Fruit fly (Drosophila melanogaster) whole organism, embryonic: ENCODE results near the gene Rab30.

Experiments used
- Adf1 ChIP-seq: fragments of 200-800 bp; sonication (Bioruptor generic); IDR thresholded peaks from 2 replicates; pipeline ENCODE4 v1.3.6; 2022; ENCODE audit warnings: missing biosample characterization, missing genetic modification characterization
- Awh ChIP-seq: fragments of 200-800 bp; sonication (Bioruptor generic); IDR thresholded peaks from 2 replicates; pipeline ENCODE4, ENCODE4 v1.3.6; 2022; ENCODE audit warnings: missing biosample characterization, missing genetic modification characterization
- B-H2 ChIP-seq: fragments of 200-800 bp; sonication (Bioruptor generic); optimal IDR thresholded peaks from 2 replicates; lab custom pipeline; 2018; ENCODE audit warnings: missing biosample characterization, mild to moderate bottlenecking, missing genetic modification characterization
- C15 ChIP-seq: fragments of 200-800 bp; sonication (Bioruptor generic); IDR thresholded peaks from 3 replicates; pipeline ENCODE4 v1.3.6; 2022; ENCODE audit warnings: missing biosample characterization, missing genetic modification characterization
- CG10431 ChIP-seq: fragments of 200-800 bp; sonication (Bioruptor generic); optimal IDR thresholded peaks from 3 replicates; lab custom pipeline; 2018; ENCODE audit warnings: missing biosample characterization, mild to moderate bottlenecking, missing genetic modification characterization
- CG10543 ChIP-seq: fragments of 200-800 bp; sonication (Bioruptor generic); optimal IDR thresholded peaks from 3 replicates; lab custom pipeline; 2017; ENCODE audit warnings: missing biosample characterization, mild to moderate bottlenecking, missing genetic modification characterization, moderate library complexity
- CG11398 ChIP-seq: fragments of 200-800 bp; sonication (Bioruptor generic); optimal IDR thresholded peaks from 2 replicates; lab custom pipeline; 2016; ENCODE audit warnings: missing biosample characterization, missing genetic modification characterization
- CG12219 ChIP-seq: fragments of 200-800 bp; sonication (Bioruptor generic); optimal IDR thresholded peaks from 3 replicates; lab custom pipeline; 2018; ENCODE audit warnings: missing biosample characterization, mild to moderate bottlenecking, missing genetic modification characterization
- CG12299 ChIP-seq: fragments of 200-800 bp; sonication (Bioruptor generic); optimal IDR thresholded peaks from 2 replicates; lab custom pipeline; 2018; ENCODE audit warnings: missing biosample characterization, mild to moderate bottlenecking, missing genetic modification characterization
- CG14014 ChIP-seq: fragments of 200-800 bp; sonication (Bioruptor generic); IDR thresholded peaks from 2 replicates; pipeline ENCODE4 v1.3.6; 2022; ENCODE audit warnings: missing biosample characterization, missing genetic modification characterization
- CG15696 ChIP-seq: fragments of 200-800 bp; sonication (Bioruptor generic); optimal IDR thresholded peaks from 2 replicates; lab custom pipeline; 2019; ENCODE audit warnings: missing biosample characterization, mild to moderate bottlenecking, missing genetic modification characterization, moderate library complexity
- CG16815 ChIP-seq: fragments of 200-800 bp; sonication (Bioruptor generic); optimal IDR thresholded peaks from 3 replicates; lab custom pipeline; 2017; ENCODE audit warnings: missing biosample characterization, mild to moderate bottlenecking, missing genetic modification characterization
- CG1832 ChIP-seq: fragments of 200-800 bp; sonication (Bioruptor generic); optimal IDR thresholded peaks from 2 replicates; lab custom pipeline; 2017; ENCODE audit warnings: missing biosample characterization, mild to moderate bottlenecking, missing genetic modification characterization, inconsistent platforms
- CG18476 ChIP-seq: fragments of 200-800 bp; sonication (Bioruptor generic); optimal IDR thresholded peaks from 2 replicates; lab custom pipeline; 2016; ENCODE audit warnings: missing biosample characterization, mild to moderate bottlenecking, missing genetic modification characterization
- CG18619 ChIP-seq: fragments of 200-800 bp; sonication (Bioruptor generic); optimal IDR thresholded peaks from 3 replicates; lab custom pipeline; 2017; ENCODE audit warnings: missing biosample characterization, mild to moderate bottlenecking, missing genetic modification characterization
- CG2199 ChIP-seq: fragments of 200-800 bp; sonication (Bioruptor generic); IDR thresholded peaks from 3 replicates; pipeline ENCODE4 v1.3.6; 2022; ENCODE audit warnings: missing biosample characterization, missing genetic modification characterization
- CG2678 ChIP-seq: fragments of 200-800 bp; sonication (Bioruptor generic); optimal IDR thresholded peaks from 3 replicates; lab custom pipeline; 2019; ENCODE audit warnings: missing biosample characterization, mild to moderate bottlenecking, missing genetic modification characterization, moderate library complexity
- CG31224 ChIP-seq: fragments of 200-800 bp; sonication (Bioruptor generic); IDR thresholded peaks from 2 replicates; pipeline ENCODE4 v1.3.6; 2022; ENCODE audit warnings: missing biosample characterization, missing genetic modification characterization
- CG3847 ChIP-seq: fragments of 200-800 bp; sonication (Bioruptor generic); IDR thresholded peaks from 2 replicates; pipeline ENCODE4 v1.3.6; 2022; ENCODE audit warnings: missing biosample characterization, missing genetic modification characterization
- CG4360 ChIP-seq: fragments of 200-800 bp; sonication (Bioruptor generic); IDR thresholded peaks from 2 replicates; pipeline ENCODE4 v1.3.6; 2022; ENCODE audit warnings: missing biosample characterization, missing genetic modification characterization
- CG4730 ChIP-seq: fragments of 200-800 bp; sonication (Bioruptor generic); IDR thresholded peaks from 2 replicates; pipeline ENCODE4 v1.3.6; 2022; ENCODE audit warnings: missing biosample characterization, missing genetic modification characterization
- CG6765 ChIP-seq: fragments of 200-800 bp; sonication (Bioruptor generic); optimal IDR thresholded peaks from 3 replicates; lab custom pipeline; 2017; ENCODE audit warnings: missing biosample characterization, mild to moderate bottlenecking, missing genetic modification characterization
- CG6854 ChIP-seq: fragments of 200-800 bp; sonication (Bioruptor generic); optimal IDR thresholded peaks from 3 replicates; lab custom pipeline; 2017; ENCODE audit warnings: missing biosample characterization, mild to moderate bottlenecking, missing genetic modification characterization
- CG7839 ChIP-seq: fragments of 200-800 bp; sonication (Bioruptor generic); optimal IDR thresholded peaks from 3 replicates; lab custom pipeline; 2018; ENCODE audit warnings: missing biosample characterization, mild to moderate bottlenecking, missing genetic modification characterization, moderate library complexity
- CG7928 ChIP-seq: fragments of 200-800 bp; sonication (Bioruptor generic); optimal IDR thresholded peaks from 2 replicates; lab custom pipeline; 2017; ENCODE audit warnings: missing biosample characterization, mild to moderate bottlenecking, missing genetic modification characterization
- CG8281 ChIP-seq: fragments of 200-800 bp; sonication (Bioruptor generic); optimal IDR thresholded peaks from 2 replicates; lab custom pipeline; 2018; ENCODE audit warnings: missing biosample characterization, mild to moderate bottlenecking, missing genetic modification characterization, moderate library complexity
- CHES-1-like ChIP-seq: fragments of 200-800 bp; sonication (Bioruptor generic); optimal IDR thresholded peaks from 2 replicates; lab custom pipeline; 2016; ENCODE audit warnings: missing biosample characterization, missing genetic modification characterization
- Dp ChIP-seq: fragments of 200-800 bp; sonication (Bioruptor generic); optimal IDR thresholded peaks from 2 replicates; lab custom pipeline; 2018; ENCODE audit warnings: missing biosample characterization, mild to moderate bottlenecking, missing genetic modification characterization, moderate library complexity
- Dref ChIP-seq: fragments of 200-800 bp; sonication (Bioruptor generic); IDR thresholded peaks from 2 replicates; pipeline ENCODE4 v1.3.6; 2022; ENCODE audit warnings: missing biosample characterization, missing genetic modification characterization
- E2f2 ChIP-seq: fragments of 200-800 bp; sonication (Bioruptor generic); IDR thresholded peaks from 2 replicates; pipeline ENCODE4 v1.3.6; 2022; ENCODE audit warnings: missing biosample characterization, missing genetic modification characterization
- HLH3B ChIP-seq: fragments of 200-800 bp; sonication (Bioruptor generic); IDR thresholded peaks from 2 replicates; pipeline ENCODE4 v1.3.6; 2022; ENCODE audit warnings: missing biosample characterization, missing genetic modification characterization
- Hand ChIP-seq: fragments of 200-800 bp; sonication (Bioruptor generic); optimal IDR thresholded peaks from 2 replicates; lab custom pipeline; 2017; ENCODE audit warnings: mild to moderate bottlenecking, missing biosample characterization, missing genetic modification reagents, missing genetic modification characterization
- Kr ChIP-seq: fragments of 200-800 bp; sonication (Bioruptor generic); optimal IDR thresholded peaks from 2 replicates; lab custom pipeline; 2017; ENCODE audit warnings: missing biosample characterization, mild to moderate bottlenecking, missing genetic modification characterization
- MTF-1 ChIP-seq: fragments of 200-800 bp; sonication (Bioruptor generic); optimal IDR thresholded peaks from 2 replicates; lab custom pipeline; 2018; ENCODE audit warnings: missing biosample characterization, mild to moderate bottlenecking, missing genetic modification characterization, borderline replicate concordance
- Myb ChIP-seq: fragments of 200-800 bp; sonication (Bioruptor generic); optimal IDR thresholded peaks from 2 replicates; lab custom pipeline; 2016; ENCODE audit warnings: missing biosample characterization, missing genetic modification characterization
- NC2β ChIP-seq: fragments of 200-800 bp; sonication (Bioruptor generic); optimal IDR thresholded peaks from 2 replicates; lab custom pipeline; 2016; ENCODE audit warnings: missing biosample characterization, missing genetic modification characterization
- Pdp1 ChIP-seq, 2 experiments: fragments of 200-800 bp; sonication (Bioruptor generic); optimal IDR thresholded peaks; 3 replicates each; lab custom pipeline; 2016; ENCODE audit warnings: missing biosample characterization in 2 of 2, missing genetic modification characterization in 2 of 2, mild to moderate bottlenecking in 1 of 2, moderate library complexity in 1 of 2
- Ptx1 ChIP-seq: fragments of 200-800 bp; sonication (Bioruptor generic); IDR thresholded peaks from 2 replicates; pipeline ENCODE4 v1.3.6; 2022; ENCODE audit warnings: missing biosample characterization, missing genetic modification characterization
- Sox102F ChIP-seq: fragments of 200-800 bp; sonication (Bioruptor generic); optimal IDR thresholded peaks from 2 replicates; lab custom pipeline; 2018; ENCODE audit warnings: missing biosample characterization, mild to moderate bottlenecking, missing genetic modification characterization, moderate library complexity
- YL-1 ChIP-seq: fragments of 200-800 bp; sonication (Bioruptor generic); optimal IDR thresholded peaks from 3 replicates; lab custom pipeline; 2017; ENCODE audit warnings: missing biosample characterization, mild to moderate bottlenecking, missing genetic modification characterization
- amos ChIP-seq: fragments of 200-800 bp; sonication (Bioruptor generic); IDR thresholded peaks from 2 replicates; pipeline ENCODE4 v1.3.6; 2022; ENCODE audit warnings: missing biosample characterization, missing genetic modification characterization; ENCODE audit not compliant: partially characterized antibody
- cwo ChIP-seq: fragments of 200-800 bp; sonication (Bioruptor generic); optimal IDR thresholded peaks from 3 replicates; lab custom pipeline; 2017; ENCODE audit warnings: missing biosample characterization, missing genetic modification characterization, mild to moderate bottlenecking, moderate library complexity, missing genetic modification reagents
- grn ChIP-seq: fragments of 200-800 bp; sonication (Bioruptor generic); optimal IDR thresholded peaks from 3 replicates; lab custom pipeline; 2017; ENCODE audit warnings: missing biosample characterization, missing genetic modification characterization
- kni ChIP-seq: fragments of 200-800 bp; sonication (Bioruptor generic); optimal IDR thresholded peaks from 3 replicates; lab custom pipeline; 2017; ENCODE audit warnings: mild to moderate bottlenecking, missing biosample characterization, missing genetic modification reagents, missing genetic modification characterization
- mld ChIP-seq: fragments of 200-800 bp; sonication (Bioruptor generic); IDR thresholded peaks from 3 replicates; pipeline ENCODE4 v1.3.6; 2022; ENCODE audit warnings: missing biosample characterization, missing genetic modification characterization; ENCODE audit not compliant: partially characterized antibody
- run ChIP-seq: fragments of 200-800 bp; sonication (Bioruptor generic); optimal IDR thresholded peaks from 3 replicates; lab custom pipeline; 2018; ENCODE audit warnings: missing biosample characterization, mild to moderate bottlenecking, missing genetic modification characterization
- tap ChIP-seq: fragments of 200-800 bp; optimal IDR thresholded peaks from 3 replicates; lab custom pipeline; 2019; ENCODE audit warnings: missing biosample characterization, mild to moderate bottlenecking, missing genetic modification characterization, moderate library complexity
- wek ChIP-seq: fragments of 200-800 bp; sonication (Bioruptor generic); optimal IDR thresholded peaks from 3 replicates; lab custom pipeline; 2018; ENCODE audit warnings: missing biosample characterization, mild to moderate bottlenecking, missing genetic modification characterization, moderate library complexity
- zfh1 ChIP-seq: fragments of 200-800 bp; sonication (Bioruptor generic); IDR thresholded peaks from 3 replicates; pipeline ENCODE4 v1.3.6; 2022; ENCODE audit warnings: missing biosample characterization, missing genetic modification characterization

The Rab30 gene

DNA sequence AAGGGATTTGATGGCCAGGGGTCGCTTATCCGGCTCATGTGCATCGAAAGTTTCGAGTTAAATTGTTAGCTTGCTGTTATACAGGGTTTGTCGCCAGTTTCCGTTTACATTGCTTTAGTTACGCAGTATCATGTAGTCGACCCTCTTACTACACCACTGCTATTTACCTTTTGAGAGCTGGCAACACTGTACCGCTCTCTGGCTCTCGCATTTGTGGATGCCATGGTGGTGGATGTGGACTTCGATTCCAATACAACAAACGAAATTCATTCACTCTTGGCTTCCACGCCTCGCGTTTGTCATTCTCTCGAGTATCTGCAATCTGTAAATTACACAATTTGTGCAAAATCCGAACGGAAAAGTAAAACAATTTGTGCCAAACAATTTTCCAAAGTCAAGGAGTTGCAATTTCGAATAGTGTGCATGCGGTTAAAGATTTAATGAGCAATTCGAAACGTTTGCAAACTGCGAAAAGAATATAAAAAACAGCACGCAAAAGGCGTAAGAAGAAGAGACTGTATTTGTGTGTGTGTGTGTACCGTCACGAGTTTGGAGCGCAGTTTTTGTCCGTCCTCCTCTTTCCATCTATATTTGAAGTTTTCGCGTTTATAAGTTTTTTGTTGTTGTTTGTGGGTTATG, 16.7 kb upstream of the Rab30 start (continued):
- TF ChIP-seq CG31224 (GFP tag; lab: Robert Waterston, UW) (no peak), C15 (GFP tag; lab: Robert Waterston, UW) (no peak), Sox102F (no peak), CG10543 (GFP tag; lab: Kevin White, UChicago) (peak; percentile 2), Myb (GFP tag; lab: Kevin White, UChicago) (no peak), Dp (GFP tag; lab: Kevin White, UChicago) (no peak), tap (tag; lab: Kevin White, UChicago) (peak; percentile 25), CG10431 (GFP tag; lab: Kevin White, UChicago) (peak; percentile 72), CG16815 (no peak), Hand (peak; percentile 4), CG7839 (tag; lab: Kevin White, UChicago) (peak; percentile 23), Dref (GFP tag; lab: Robert Waterston, UW) (no peak; the same call in 1 of the 2 replicates), Pdp1 (GFP tag; optimal IDR thresholded peaks at IDR 0.05; lab: Kevin White, UChicago) (peak; percentile 17 to 95), CG6854 (GFP tag; lab: Kevin White, UChicago) (peak; percentile 49), YL-1 (GFP tag; lab: Kevin White, UChicago) (peak; percentile 81), cwo (peak; percentile 35), kni (GFP tag; lab: Kevin White, UChicago) (peak; percentile 11), grn (peak; percentile 50), CG15696 (tag; lab: Kevin White, UChicago) (no peak), CG7928 (GFP tag; lab: Kevin White, UChicago) (no peak), CG14014 (peak; percentile 50), CG6765 (GFP tag; lab: Kevin White, UChicago) (peak; percentile 34), MTF-1 (GFP tag; lab: Kevin White, UChicago) (peak; percentile 46), E2f2 (GFP tag; lab: Robert Waterston, UW) (0 out of 2 replicates have a peak, but pooled peaks have one; percentile 4), wek (GFP tag; lab: Kevin White, UChicago) (peak; percentile 46), CG18476 (GFP tag; lab: Kevin White, UChicago) (no peak), Adf1 (no peak), CG4360 (GFP tag; lab: Robert Waterston, UW) (0 out of 2 replicates have a peak, but pooled peaks have one; percentile 5), run (tag; lab: Kevin White, UChicago) (no peak), Kr (GFP tag; lab: Kevin White, UChicago) (no peak), CG4730 (GFP tag; lab: Robert Waterston, UW) (no peak), CG12299 (peak; percentile 56), CG8281 (tag; lab: Kevin White, UChicago) (no peak), CG1832 (GFP tag; lab: Kevin White, UChicago) (no peak), Ptx1 (peak; percentile 40; the same call in 1 of the 2 replicates), mld (GFP tag; lab: Robert Waterston, UW) (peak; percentile 100), NC2β (GFP tag; lab: Kevin White, UChicago) (no peak), zfh1 (GFP tag; lab: Robert Waterston, UW) (no peak), CG12219 (GFP tag; lab: Kevin White, UChicago) (peak; percentile 9), CG11398 (GFP tag; lab: Kevin White, UChicago) (peak; percentile 28), CHES-1-like (no peak), CG2678 (tag; lab: Kevin White, UChicago) (no peak), CG3847 (GFP tag; lab: Robert Waterston, UW) (no peak), CG2199 (peak; percentile 76; the same call in 1 of the 3 replicates), CG18619 (GFP tag; lab: Kevin White, UChicago) (no peak), HLH3B (peak; percentile 52; the same call in 1 of the 2 replicates), Awh (GFP tag; lab: Robert Waterston, UW) (no peak), B-H2 (no peak), amos (peak; percentile 84)
